Worm (Caenorhabditis elegans): ENCODE data around the gene F35C11.3.

ce11 chrII:8222309-8223065, 24.1 kb upstream of the F35C11.3 start, which contains the start of gene dab-1:
- TF ChIP-seq him-1 (tag; optimal IDR thresholded peaks at IDR 0.05), result peak; percentile 21
- TF ChIP-seq dao-5 (tag; optimal IDR thresholded peaks at IDR 0.05), result no peak
- TF ChIP-seq W03F9.2 (tag; optimal IDR thresholded peaks at IDR 0.05), result no peak

Measured in whole organism, L4/young adult.